Fruit fly (Drosophila melanogaster): Measurements from ENCODE around the gene CG13312.

Gene CG13312

dm6 chr3L:8813484-8813883, 6.5 kb upstream of the CG13312 start (continued):
- no peak for TF ChIP-seq kay (GFP tag; optimal IDR thresholded peaks at IDR 0.05)
- TF ChIP-seq CG14441 (GFP tag; IDR thresholded peaks at IDR 0.05), result peak; percentile 65
- no peak for TF ChIP-seq lov (optimal IDR thresholded peaks at IDR 0.05)
- peak; percentile 63; the same call in 2 of the 3 replicates for TF ChIP-seq lov (GFP tag; IDR thresholded peaks at IDR 0.05)
- no peak for TF ChIP-seq Hr39 (optimal IDR thresholded peaks at IDR 0.05)
- no peak for TF ChIP-seq Chrac-16 (GFP tag; optimal IDR thresholded peaks at IDR 0.05)
- peak; percentile 74 for TF ChIP-seq CG32532 (GFP tag; IDR thresholded peaks at IDR 0.05)

- TF ChIP-seq mld (GFP tag; IDR thresholded peaks at IDR 0.05; ENCODE audit: partially characterized antibody) (no peak), CG42726 (GFP tag; IDR thresholded peaks at IDR 0.05; ENCODE audit: partially characterized antibody) (no peak), gt (GFP tag; IDR thresholded peaks at IDR 0.05) (no peak), CG32772 (GFP tag; IDR thresholded peaks at IDR 0.05) (no peak), CG12299 (tag; optimal IDR thresholded peaks at IDR 0.05) (no peak), sd (tag; optimal IDR thresholded peaks at IDR 0.05) (no peak), CG12769 (tag; optimal IDR thresholded peaks at IDR 0.05) (no peak), nerfin-2 (GFP tag; IDR thresholded peaks at IDR 0.05; ENCODE audit: partially characterized antibody) (no peak)
These were observed 3.1 kb upstream of the CG13312 start, which contains the start of gene CG13309 for dm6 chr3L:8810095-8810494. CG13309 (plus strand) TSS chr3L:8810395.

dm6 chr3L:8808244-8808643, 1.2 kb upstream of the CG13312 start, which contains the start of gene CG13308:
CG13308 (plus strand) TSS chr3L:8808544.
- no peak for TF ChIP-seq Lpt (GFP tag; optimal IDR thresholded peaks at IDR 0.05)
- TF ChIP-seq CG15269 (tag; optimal IDR thresholded peaks at IDR 0.05), result no peak
- TF ChIP-seq bbx (GFP tag; IDR thresholded peaks at IDR 0.05; ENCODE audit: partially characterized antibody), result no peak
- TF ChIP-seq Ets65A (GFP tag), result peak; percentile 56

dm6 chr3L:8804082-8804814, 2.8 kb downstream of the CG13312 start, which contains the start of the genes CG32023 and CG34427:
CG32023 (minus strand) TSS chr3L:8804182.
CG34427 (plus strand) TSS chr3L:8804764.
- TF ChIP-seq CG34422 (GFP tag; IDR thresholded peaks at IDR 0.05) (no peak), ken (GFP tag; IDR thresholded peaks at IDR 0.05) (no peak), Side (GFP tag; optimal IDR thresholded peaks at IDR 0.05) (no peak), CG5180 (GFP tag; optimal IDR thresholded peaks at IDR 0.05) (no peak), CoRest (tag; optimal IDR thresholded peaks at IDR 0.05) (no peak), CG10274 (GFP tag; optimal IDR thresholded peaks at IDR 0.05) (no peak)

- TF ChIP-seq jigr1 (GFP tag; IDR thresholded peaks at IDR 0.05) (no peak), mld (GFP tag; IDR thresholded peaks at IDR 0.05; ENCODE audit: partially characterized antibody) (no peak), CG3838 (GFP tag; optimal IDR thresholded peaks at IDR 0.05) (no peak), schlank (tag; optimal IDR thresholded peaks at IDR 0.05) (no peak)
These were observed 4.9 kb downstream of the CG13312 start, which contains the start of the genes CG13311 and CG34426 for dm6 chr3L:8802064-8802463. CG13311 (minus strand) TSS chr3L:8802164. CG34426 (plus strand) TSS chr3L:8802463.

- no peak for TF ChIP-seq CG13624 (GFP tag; optimal IDR thresholded peaks at IDR 0.05)
- TF ChIP-seq az2 (GFP tag; optimal IDR thresholded peaks at IDR 0.05), result no peak
- TF ChIP-seq CG3407 (GFP tag; optimal IDR thresholded peaks at IDR 0.05), result no peak
- no peak for TF ChIP-seq CG34422 (GFP tag; IDR thresholded peaks at IDR 0.05)
- TF ChIP-seq Fer1 (GFP tag; optimal IDR thresholded peaks at IDR 0.05), result no peak
- TF ChIP-seq tap (tag; optimal IDR thresholded peaks at IDR 0.05), result no peak
- no peak for TF ChIP-seq B-H1 (GFP tag; IDR thresholded peaks at IDR 0.05)
- TF ChIP-seq Mes4 (GFP tag; optimal IDR thresholded peaks at IDR 0.05), result no peak
- TF ChIP-seq grn (GFP tag; optimal IDR thresholded peaks at IDR 0.05), result no peak
- TF ChIP-seq Ssrp (tag; optimal IDR thresholded peaks at IDR 0.05), result no peak
- no peak for TF ChIP-seq CG12299 (tag; optimal IDR thresholded peaks at IDR 0.05)
- TF ChIP-seq CG18011 (GFP tag; optimal IDR thresholded peaks at IDR 0.05), result no peak
- TF ChIP-seq NFAT (GFP tag; IDR thresholded peaks at IDR 0.05), result no peak
These were observed 6.6 kb downstream of the CG13312 start, which contains the start of gene CG13310 for dm6 chr3L:8800432-8800831. CG13310 (minus strand) TSS chr3L:8800532.
